Worm (Caenorhabditis elegans) whole organism, midembryonic: Measurements from ENCODE around the gene C05D12.1.

Source experiments
- T22C8.4 ChIP-seq: fragments of 200-800 bp; sonication (Bioruptor generic); IDR thresholded peaks from 2 replicates; pipeline ENCODE4 v1.3.6; 2022; ENCODE audit warnings: missing genetic modification characterization, missing compliant biosample characterization
- cog-1 ChIP-seq: sonication (generic microtip); optimal IDR thresholded peaks from 2 replicates; lab custom pipeline; 2016; ENCODE audit warnings: missing genetic modification characterization, missing compliant biosample characterization
- flt-1 ChIP-seq: fragments of 200-800 bp; sonication (Bioruptor generic); IDR thresholded peaks from 2 replicates; pipeline ENCODE4 v1.3.6; 2022; ENCODE audit warnings: missing genetic modification characterization, missing compliant biosample characterization
- klf-2 ChIP-seq: fragments of 200-800 bp; sonication (Bioruptor generic); conservative IDR thresholded peaks from 2 replicates; pipeline ENCODE4 v1.3.6; 2022; ENCODE audit warnings: missing genetic modification reagents, missing genetic modification characterization, missing compliant biosample characterization
- med-1 ChIP-seq: sonication (generic microtip); optimal IDR thresholded peaks from 2 replicates; lab custom pipeline; 2017; ENCODE audit warnings: missing genetic modification characterization, mild to moderate bottlenecking, missing compliant biosample characterization, antibody characterized with exemption, missing genetic modification reagents; ENCODE audit not compliant: insufficient read depth
- ref-1 ChIP-seq: fragments of 200-800 bp; sonication (Bioruptor generic); conservative IDR thresholded peaks from 2 replicates; pipeline ENCODE4 v1.3.6; 2022; ENCODE audit warnings: missing genetic modification reagents, missing genetic modification characterization, missing compliant biosample characterization
- tab-1 ChIP-seq: fragments of 200-800 bp; sonication (Bioruptor generic); IDR thresholded peaks from 2 replicates; pipeline ENCODE4 v1.3.6; 2022; ENCODE audit warnings: missing genetic modification characterization, missing compliant biosample characterization
- ztf-23 ChIP-seq: fragments of 200-800 bp; sonication (Bioruptor generic); IDR thresholded peaks from 2 replicates; pipeline ENCODE4 v1.3.6; 2022; ENCODE audit warnings: missing genetic modification reagents, missing genetic modification characterization, missing compliant biosample characterization

DNA sequence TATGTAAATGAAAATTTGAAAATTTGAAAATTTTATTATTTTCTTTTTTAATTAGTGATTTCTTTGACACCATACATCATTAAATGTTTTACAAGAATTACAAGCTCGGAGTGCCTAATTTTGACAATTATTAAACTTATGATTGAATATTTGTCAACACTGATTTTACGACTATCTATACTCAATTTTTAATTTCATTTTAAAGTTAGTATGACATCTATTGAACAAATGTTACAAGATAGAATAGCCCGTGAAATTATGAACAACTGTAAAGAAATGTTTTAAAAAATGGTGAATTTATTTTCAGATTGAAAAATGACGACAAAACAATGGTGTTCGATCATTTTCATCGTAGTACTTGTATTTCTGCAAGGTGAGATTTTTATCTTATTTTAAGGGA lies 2.4 kb upstream of the C05D12.1 start, which contains the start of gene C05D12.2:
- no peak for TF ChIP-seq flt-1
- no peak for TF ChIP-seq T22C8.4 (GFP tag; lab: Robert Waterston, UW)
- TF ChIP-seq klf-2, result no peak
- no peak for TF ChIP-seq med-1 (GFP tag; lab: Kevin White, UChicago)
- no peak for TF ChIP-seq ref-1 (GFP tag; lab: Robert Waterston, UW)
- TF ChIP-seq cog-1 (tag; lab: Kevin White, UChicago), result no peak
- TF ChIP-seq tab-1 (GFP tag; lab: Robert Waterston, UW), result no peak
- no peak for TF ChIP-seq ztf-23
